Fruit fly (Drosophila melanogaster) whole organism, embryonic: Measurements from ENCODE around the gene CG32487.
A peak's percentile ranks its signal among the peaks of the same experiment; 100 is the strongest.

ENCODE experiments used
- Blimp-1 ChIP-seq: fragments of 200-800 bp; sonication (Bioruptor generic); optimal IDR thresholded peaks from 3 replicates; lab custom pipeline; 2018; ENCODE audit warnings: missing biosample characterization, missing genetic modification characterization, mild to moderate bottlenecking, moderate library complexity, missing genetic modification reagents
- CG10565 ChIP-seq: fragments of 200-800 bp; sonication (Bioruptor generic); optimal IDR thresholded peaks from 3 replicates; lab custom pipeline; 2016; ENCODE audit warnings: missing biosample characterization, mild to moderate bottlenecking, missing genetic modification characterization
- CG11247 ChIP-seq: fragments of 200-800 bp; sonication (Bioruptor generic); IDR thresholded peaks from 2 replicates; pipeline ENCODE4 v1.3.6; 2022; ENCODE audit warnings: missing biosample characterization, missing genetic modification characterization
- CG11456 ChIP-seq: fragments of 200-800 bp; sonication (Bioruptor generic); IDR thresholded peaks from 3 replicates; pipeline ENCODE4 v1.3.6; 2022; ENCODE audit warnings: missing biosample characterization, missing genetic modification characterization
- CG1233 ChIP-seq: fragments of 200-800 bp; sonication (Bioruptor generic); optimal IDR thresholded peaks from 4 replicates; lab custom pipeline; 2018; ENCODE audit warnings: missing biosample characterization, mild to moderate bottlenecking, missing genetic modification characterization
- CG12769 ChIP-seq: fragments of 200-800 bp; sonication (Bioruptor generic); optimal IDR thresholded peaks from 2 replicates; lab custom pipeline; 2019; ENCODE audit warnings: missing biosample characterization, mild to moderate bottlenecking, missing genetic modification characterization, moderate library complexity
- CG12942 ChIP-seq: fragments of 200-800 bp; sonication (Bioruptor generic); optimal IDR thresholded peaks from 3 replicates; lab custom pipeline; 2016; ENCODE audit warnings: missing biosample characterization, missing genetic modification characterization
- CG1792 ChIP-seq: fragments of 200-800 bp; sonication (Bioruptor generic); optimal IDR thresholded peaks from 2 replicates; lab custom pipeline; 2016; ENCODE audit warnings: missing biosample characterization, missing genetic modification characterization
- CG18011 ChIP-seq: fragments of 200-800 bp; sonication (Bioruptor generic); optimal IDR thresholded peaks from 2 replicates; lab custom pipeline; 2017; ENCODE audit warnings: missing biosample characterization, missing genetic modification characterization, mild to moderate bottlenecking, moderate library complexity, missing genotype
- CG18476 ChIP-seq: fragments of 200-800 bp; sonication (Bioruptor generic); optimal IDR thresholded peaks from 2 replicates; lab custom pipeline; 2016; ENCODE audit warnings: missing biosample characterization, mild to moderate bottlenecking, missing genetic modification characterization
- CG30020 ChIP-seq: fragments of 200-800 bp; optimal IDR thresholded peaks from 2 replicates; lab custom pipeline; 2019; ENCODE audit warnings: missing biosample characterization, mild to moderate bottlenecking, missing genetic modification characterization, moderate library complexity
- CG3065 ChIP-seq: fragments of 200-800 bp; sonication (Bioruptor generic); optimal IDR thresholded peaks from 2 replicates; lab custom pipeline; 2016; ENCODE audit warnings: missing biosample characterization, missing genetic modification characterization
- CG32532 ChIP-seq: fragments of 200-800 bp; sonication (Bioruptor generic); IDR thresholded peaks from 2 replicates; pipeline ENCODE4 v1.3.6; 2022; ENCODE audit warnings: missing biosample characterization, missing genetic modification characterization
- CG3407 ChIP-seq: fragments of 200-800 bp; sonication (Bioruptor generic); optimal IDR thresholded peaks from 2 replicates; lab custom pipeline; 2018; ENCODE audit warnings: missing biosample characterization, mild to moderate bottlenecking, missing genetic modification characterization
- CG5245 ChIP-seq: fragments of 200-800 bp; sonication (Bioruptor generic); optimal IDR thresholded peaks from 3 replicates; lab custom pipeline; 2016; ENCODE audit warnings: missing biosample characterization, missing genetic modification characterization
- CG7928 ChIP-seq: fragments of 200-800 bp; sonication (Bioruptor generic); optimal IDR thresholded peaks from 2 replicates; lab custom pipeline; 2017; ENCODE audit warnings: missing biosample characterization, mild to moderate bottlenecking, missing genetic modification characterization
- CG8281 ChIP-seq: fragments of 200-800 bp; sonication (Bioruptor generic); optimal IDR thresholded peaks from 2 replicates; lab custom pipeline; 2018; ENCODE audit warnings: missing biosample characterization, mild to moderate bottlenecking, missing genetic modification characterization, moderate library complexity
- CG8359 ChIP-seq: fragments of 200-800 bp; sonication (Bioruptor generic); optimal IDR thresholded peaks from 2 replicates; lab custom pipeline; 2017; ENCODE audit warnings: missing biosample characterization, mild to moderate bottlenecking, missing genetic modification characterization, borderline replicate concordance
- CG9609 ChIP-seq: fragments of 200-800 bp; sonication (Bioruptor generic); optimal IDR thresholded peaks from 3 replicates; lab custom pipeline; 2016; ENCODE audit warnings: missing biosample characterization, missing genetic modification characterization
- CrebB ChIP-seq: fragments of 200-800 bp; sonication (Bioruptor generic); optimal IDR thresholded peaks from 3 replicates; lab custom pipeline; 2018; ENCODE audit warnings: missing biosample characterization, mild to moderate bottlenecking, missing genetic modification characterization
- D19A ChIP-seq: fragments of 200-800 bp; optimal IDR thresholded peaks from 3 replicates; lab custom pipeline; 2019; ENCODE audit warnings: missing biosample characterization, mild to moderate bottlenecking, missing genetic modification characterization, moderate library complexity
- D19B ChIP-seq: fragments of 200-800 bp; sonication (Bioruptor generic); optimal IDR thresholded peaks from 2 replicates; lab custom pipeline; 2017; ENCODE audit warnings: missing biosample characterization, mild to moderate bottlenecking, missing genetic modification characterization
- Dref ChIP-seq: fragments of 200-800 bp; sonication (Bioruptor generic); IDR thresholded peaks from 2 replicates; pipeline ENCODE4 v1.3.6; 2022; ENCODE audit warnings: missing biosample characterization, missing genetic modification characterization
- Ets97D ChIP-seq: fragments of 200-800 bp; sonication (Bioruptor generic); optimal IDR thresholded peaks from 3 replicates; lab custom pipeline; 2016; ENCODE audit warnings: missing biosample characterization, missing genetic modification characterization
- Fer3 ChIP-seq: fragments of 200-800 bp; sonication (Bioruptor generic); optimal IDR thresholded peaks from 2 replicates; lab custom pipeline; 2018; ENCODE audit warnings: missing biosample characterization, mild to moderate bottlenecking, missing genetic modification characterization, moderate library complexity
- Max ChIP-seq: fragments of 200-800 bp; sonication (Bioruptor generic); optimal IDR thresholded peaks from 2 replicates; lab custom pipeline; 2016; ENCODE audit warnings: missing biosample characterization, mild to moderate bottlenecking, missing genetic modification characterization
- Myb ChIP-seq: fragments of 200-800 bp; sonication (Bioruptor generic); optimal IDR thresholded peaks from 2 replicates; lab custom pipeline; 2016; ENCODE audit warnings: missing biosample characterization, missing genetic modification characterization
- NfI ChIP-seq: fragments of 200-800 bp; sonication (Bioruptor generic); optimal IDR thresholded peaks from 3 replicates; lab custom pipeline; 2018; ENCODE audit warnings: missing biosample characterization, mild to moderate bottlenecking, missing genetic modification characterization, moderate library complexity
- Scr ChIP-seq: fragments of 200-800 bp; sonication (Bioruptor generic); IDR thresholded peaks from 2 replicates; pipeline ENCODE4 v1.3.6; 2022; ENCODE audit warnings: missing biosample characterization, missing genetic modification characterization; ENCODE audit not compliant: partially characterized antibody
- Trl ChIP-seq, 3 experiments: fragments of >200 bp in 2 of 3; fragments of 200-800 bp in 1 of 3; sonication (Bioruptor generic) in 1 of 3; optimal IDR thresholded peaks; 2 replicates in 1 of 3; 3 replicates in 2 of 3; lab custom pipeline; 2016 to 2017; ENCODE audit warnings: missing biosample characterization in 1 of 3, missing genetic modification characterization in 1 of 3
- Usf ChIP-seq: fragments of 200-800 bp; sonication (Bioruptor generic); optimal IDR thresholded peaks from 2 replicates; lab custom pipeline; 2017; ENCODE audit warnings: missing genotype, missing biosample characterization, missing genetic modification characterization
- YL-1 ChIP-seq: fragments of 200-800 bp; sonication (Bioruptor generic); optimal IDR thresholded peaks from 3 replicates; lab custom pipeline; 2017; ENCODE audit warnings: missing biosample characterization, mild to moderate bottlenecking, missing genetic modification characterization
- abd-A ChIP-seq: fragments of 200-800 bp; sonication (Bioruptor generic); optimal IDR thresholded peaks from 3 replicates; lab custom pipeline; 2019; ENCODE audit warnings: missing biosample characterization, mild to moderate bottlenecking, missing genetic modification characterization, moderate library complexity
- al ChIP-seq: fragments of 200-800 bp; sonication (Bioruptor generic); IDR thresholded peaks from 2 replicates; pipeline ENCODE4 v1.3.6; 2022; ENCODE audit warnings: missing biosample characterization, missing genetic modification characterization
- az2 ChIP-seq: fragments of 200-800 bp; sonication (Bioruptor generic); optimal IDR thresholded peaks from 3 replicates; lab custom pipeline; 2016; ENCODE audit warnings: missing biosample characterization, missing genetic modification characterization
- chn ChIP-seq: fragments of 200-800 bp; sonication (Bioruptor generic); optimal IDR thresholded peaks from 2 replicates; lab custom pipeline; 2016; ENCODE audit warnings: missing biosample characterization, missing genetic modification characterization
- crol ChIP-seq: fragments of 200-800 bp; sonication (Bioruptor generic); IDR thresholded peaks from 2 replicates; pipeline ENCODE4 v1.3.6; 2022; ENCODE audit warnings: missing biosample characterization, missing genetic modification characterization
- disco-r ChIP-seq: fragments of 200-800 bp; sonication (Bioruptor generic); optimal IDR thresholded peaks from 2 replicates; lab custom pipeline; 2016; ENCODE audit warnings: missing biosample characterization, missing genetic modification characterization
- dmrt11E ChIP-seq: fragments of 200-800 bp; sonication (Bioruptor generic); optimal IDR thresholded peaks from 3 replicates; lab custom pipeline; 2018; ENCODE audit warnings: missing biosample characterization, mild to moderate bottlenecking, missing genetic modification characterization, moderate library complexity
- en ChIP-seq: fragments of 200-800 bp; sonication (Bioruptor generic); optimal IDR thresholded peaks from 2 replicates; lab custom pipeline; 2016; ENCODE audit warnings: missing biosample characterization, missing genetic modification characterization
- exex ChIP-seq: fragments of 200-800 bp; sonication (Bioruptor generic); optimal IDR thresholded peaks from 4 replicates; lab custom pipeline; 2018; ENCODE audit warnings: missing biosample characterization, mild to moderate bottlenecking, missing genetic modification characterization, moderate library complexity
- fd102C ChIP-seq: fragments of 200-800 bp; sonication (Bioruptor generic); optimal IDR thresholded peaks from 2 replicates; lab custom pipeline; 2018; ENCODE audit warnings: missing biosample characterization, mild to moderate bottlenecking, missing genetic modification characterization, moderate library complexity
- fd3F ChIP-seq: fragments of 200-800 bp; sonication (Bioruptor generic); optimal IDR thresholded peaks from 2 replicates; lab custom pipeline; 2018; ENCODE audit warnings: missing biosample characterization, mild to moderate bottlenecking, missing genetic modification characterization, moderate library complexity
- hkb ChIP-seq, 2 experiments: fragments of 200-800 bp in 1 of 2; fragments of >200 bp in 1 of 2; sonication (Bioruptor generic) in 1 of 2; IDR thresholded peaks in 1 of 2; optimal IDR thresholded peaks in 1 of 2; 2 replicates each; pipeline versions ENCODE4 v1.3.6 to Lab custom; 2017 to 2022; ENCODE audit warnings: missing biosample characterization in 1 of 2, missing genetic modification characterization in 1 of 2
- jing ChIP-seq: fragments of 200-800 bp; sonication (Bioruptor generic); optimal IDR thresholded peaks from 2 replicates; lab custom pipeline; 2018; ENCODE audit warnings: missing biosample characterization, mild to moderate bottlenecking, missing genetic modification characterization
- otp ChIP-seq: fragments of 200-800 bp; sonication (Bioruptor generic); IDR thresholded peaks from 3 replicates; pipeline ENCODE4, ENCODE4 v1.3.6; 2022; ENCODE audit warnings: missing biosample characterization, missing genetic modification characterization
- phol ChIP-seq: fragments of 200-800 bp; sonication (Bioruptor generic); optimal IDR thresholded peaks from 3 replicates; lab custom pipeline; 2018; ENCODE audit warnings: missing biosample characterization, mild to moderate bottlenecking, missing genetic modification characterization, moderate library complexity
- vvl ChIP-seq: fragments of 200-800 bp; sonication (Bioruptor generic); IDR thresholded peaks from 2 replicates; pipeline ENCODE4 v1.3.6; 2022; ENCODE audit warnings: missing biosample characterization, missing genetic modification characterization

Gene CG32487

DNA sequence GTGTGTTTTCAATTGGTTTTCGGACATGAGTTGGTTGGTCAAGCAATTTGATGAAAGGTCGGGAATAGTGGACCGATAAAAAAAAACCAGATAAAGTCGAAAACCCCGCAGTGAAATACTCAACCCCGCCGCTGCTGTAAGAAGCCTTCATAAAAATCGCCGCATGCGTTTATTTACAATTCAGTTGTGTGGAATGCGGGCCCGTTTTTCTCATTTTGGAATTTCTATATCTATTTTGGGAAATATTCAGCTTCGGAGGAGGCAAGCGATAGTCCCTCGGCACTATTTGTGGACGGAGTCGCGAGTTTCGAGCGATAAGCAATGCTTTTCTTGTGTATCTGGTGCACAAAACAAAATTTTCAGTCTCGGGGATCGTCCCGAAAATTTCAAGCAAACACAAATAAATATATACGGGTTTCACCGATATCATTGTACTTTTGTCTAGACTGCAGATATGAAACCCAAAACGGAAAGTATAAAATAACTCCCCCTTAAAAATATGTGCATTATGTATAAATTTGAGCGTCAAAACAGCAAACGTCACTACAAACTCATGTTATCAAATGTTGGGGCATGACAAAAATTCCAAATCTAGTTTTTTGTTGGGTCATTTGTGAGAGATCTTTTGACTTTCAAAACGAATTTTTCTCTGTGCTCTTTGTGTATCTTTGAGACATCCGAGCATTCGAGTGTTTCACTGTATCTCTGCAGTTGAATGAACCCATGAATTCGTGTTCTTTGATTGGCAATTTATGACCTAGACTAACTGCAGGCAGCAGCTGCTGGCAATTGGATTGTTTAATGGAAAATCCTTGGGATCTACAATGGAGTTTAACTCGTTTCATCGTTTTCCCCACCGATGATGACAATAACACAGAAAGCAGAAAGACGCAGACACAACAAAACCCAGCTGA is 42.2 kb upstream of the CG32487 start (continued):
- TF ChIP-seq hkb (optimal IDR thresholded peaks at IDR 0.05; lab: Kevin White, UChicago), result no peak
- 0 out of 2 replicates have a peak, but pooled peaks have one; percentile 15 for TF ChIP-seq hkb (GFP tag; IDR thresholded peaks at IDR 0.05; lab: Robert Waterston, UW)
- no peak for TF ChIP-seq D19B (GFP tag; lab: Kevin White, UChicago)
- TF ChIP-seq dmrt11E (tag; lab: Kevin White, UChicago), result peak; percentile 59
- TF ChIP-seq CG18476 (GFP tag; lab: Kevin White, UChicago), result no peak
- TF ChIP-seq CG30020 (tag; lab: Kevin White, UChicago), result no peak
- no peak for TF ChIP-seq az2
- TF ChIP-seq Myb (GFP tag; lab: Kevin White, UChicago), result no peak
- TF ChIP-seq fd102C (GFP tag; lab: Kevin White, UChicago), result no peak
- no peak for TF ChIP-seq en (GFP tag; lab: Kevin White, UChicago)
- no peak for TF ChIP-seq abd-A (tag; lab: Kevin White, UChicago)
- no peak for TF ChIP-seq otp (GFP tag; lab: Robert Waterston, UW)
- TF ChIP-seq YL-1 (GFP tag; lab: Kevin White, UChicago), result no peak
- no peak for TF ChIP-seq CG11456
- TF ChIP-seq CG11247 (GFP tag; lab: Robert Waterston, UW), result no peak
- no peak for TF ChIP-seq Scr
- no peak for TF ChIP-seq NfI (GFP tag; lab: Kevin White, UChicago)
- peak; percentile 7 for TF ChIP-seq CG12769 (tag; lab: Kevin White, UChicago)
- 0 out of 2 replicates have a peak, but pooled peaks have one; percentile 9 for TF ChIP-seq vvl (GFP tag; lab: Robert Waterston, UW)
- TF ChIP-seq CG10565 (GFP tag; lab: Kevin White, UChicago), result no peak
- TF ChIP-seq CG8359, result no peak
- peak; percentile 13 for TF ChIP-seq CG1233 (GFP tag; lab: Kevin White, UChicago)
- TF ChIP-seq disco-r (GFP tag; lab: Kevin White, UChicago), result no peak
- TF ChIP-seq CG5245 (GFP tag; lab: Kevin White, UChicago), result no peak
- TF ChIP-seq chn (GFP tag; lab: Kevin White, UChicago), result no peak
- no peak for TF ChIP-seq Dref (GFP tag; lab: Robert Waterston, UW)
- no peak for TF ChIP-seq CG1792 (GFP tag; lab: Kevin White, UChicago)
- TF ChIP-seq phol, result peak; percentile 53
- TF ChIP-seq Trl (optimal IDR thresholded peaks at IDR 0.05; lab: Kevin White, UChicago), result no peak
- no peak for TF ChIP-seq Trl (GFP tag; optimal IDR thresholded peaks at IDR 0.05; lab: Kevin White, UChicago)
- TF ChIP-seq Fer3, result no peak
- TF ChIP-seq CG8281 (tag; lab: Kevin White, UChicago), result no peak
- peak; percentile 36 for TF ChIP-seq D19A (tag; lab: Kevin White, UChicago)
- no peak for TF ChIP-seq CG32532
- no peak for TF ChIP-seq CG12942 (GFP tag; lab: Kevin White, UChicago)
- no peak for TF ChIP-seq CG7928
- no peak for TF ChIP-seq Ets97D
- TF ChIP-seq CG9609 (GFP tag; lab: Kevin White, UChicago), result no peak
- TF ChIP-seq exex (tag; lab: Kevin White, UChicago), result peak; percentile 21
- TF ChIP-seq al (GFP tag; lab: Robert Waterston, UW), result no peak
- no peak for TF ChIP-seq CG3065
- no peak for TF ChIP-seq Usf (GFP tag; lab: Kevin White, UChicago)
- no peak for TF ChIP-seq fd3F
- TF ChIP-seq crol, result peak; percentile 51
- no peak for TF ChIP-seq CG18011 (GFP tag; lab: Kevin White, UChicago)
- TF ChIP-seq jing (GFP tag; lab: Kevin White, UChicago), result no peak
- no peak for TF ChIP-seq Max
- TF ChIP-seq CrebB, result no peak
- TF ChIP-seq Blimp-1 (GFP tag; lab: Kevin White, UChicago), result peak; percentile 37
- TF ChIP-seq CG3407 (GFP tag; lab: Kevin White, UChicago), result no peak
